Fruit fly (Drosophila melanogaster) whole organism, embryonic: ENCODE data around the gene AMPdeam.

ENCODE experiments used
- Asciz ChIP-seq: fragments of 200-800 bp; sonication (Bioruptor generic); optimal IDR thresholded peaks from 2 replicates; lab custom pipeline; 2017; ENCODE audit warnings: missing biosample characterization, mild to moderate bottlenecking, missing genetic modification characterization, missing genetic modification reagents
- Bdp1 ChIP-seq: fragments of 200-800 bp; sonication (Bioruptor generic); optimal IDR thresholded peaks from 3 replicates; lab custom pipeline; 2016; ENCODE audit warnings: missing biosample characterization, missing genetic modification characterization
- CG10321 ChIP-seq: fragments of 200-800 bp; sonication (Bioruptor generic); IDR thresholded peaks from 2 replicates; pipeline ENCODE4 v1.3.6; 2022; ENCODE audit warnings: missing biosample characterization, missing genetic modification characterization
- CG10654 ChIP-seq: fragments of 200-800 bp; sonication (Bioruptor generic); optimal IDR thresholded peaks from 2 replicates; lab custom pipeline; 2016; ENCODE audit warnings: missing biosample characterization, missing genetic modification characterization
- CG11085 ChIP-seq: fragments of 200-800 bp; sonication (Bioruptor generic); IDR thresholded peaks from 2 replicates; pipeline ENCODE4 v1.3.6; 2022; ENCODE audit warnings: missing biosample characterization, missing genetic modification characterization
- CG12104 ChIP-seq: fragments of 200-800 bp; sonication (Bioruptor generic); optimal IDR thresholded peaks from 3 replicates; lab custom pipeline; 2016; ENCODE audit warnings: missing biosample characterization, missing genetic modification characterization
- CG12219 ChIP-seq: fragments of 200-800 bp; sonication (Bioruptor generic); optimal IDR thresholded peaks from 3 replicates; lab custom pipeline; 2018; ENCODE audit warnings: missing biosample characterization, mild to moderate bottlenecking, missing genetic modification characterization
- CG12391 ChIP-seq: fragments of 200-800 bp; sonication (Bioruptor generic); optimal IDR thresholded peaks from 3 replicates; lab custom pipeline; 2018; ENCODE audit warnings: missing biosample characterization, mild to moderate bottlenecking, missing genetic modification characterization, moderate library complexity
- CG12942 ChIP-seq: fragments of 200-800 bp; sonication (Bioruptor generic); optimal IDR thresholded peaks from 3 replicates; lab custom pipeline; 2016; ENCODE audit warnings: missing biosample characterization, missing genetic modification characterization
- CG13287 ChIP-seq: fragments of 200-800 bp; sonication (Bioruptor generic); IDR thresholded peaks from 2 replicates; pipeline ENCODE4 v1.3.6; 2022; ENCODE audit warnings: missing biosample characterization, missing genetic modification characterization; ENCODE audit not compliant: partially characterized antibody
- CG15696 ChIP-seq: fragments of 200-800 bp; sonication (Bioruptor generic); optimal IDR thresholded peaks from 2 replicates; lab custom pipeline; 2019; ENCODE audit warnings: missing biosample characterization, mild to moderate bottlenecking, missing genetic modification characterization, moderate library complexity
- CG18476 ChIP-seq: fragments of 200-800 bp; sonication (Bioruptor generic); optimal IDR thresholded peaks from 2 replicates; lab custom pipeline; 2016; ENCODE audit warnings: missing biosample characterization, mild to moderate bottlenecking, missing genetic modification characterization
- CG34376 ChIP-seq: fragments of 200-800 bp; sonication (Bioruptor generic); optimal IDR thresholded peaks from 2 replicates; lab custom pipeline; 2018; ENCODE audit warnings: missing biosample characterization, mild to moderate bottlenecking, missing genetic modification characterization
- CG4424 ChIP-seq: fragments of 200-800 bp; sonication (Bioruptor generic); optimal IDR thresholded peaks from 3 replicates; lab custom pipeline; 2016; ENCODE audit warnings: missing biosample characterization, missing genetic modification characterization
- CG7745 ChIP-seq: fragments of 200-800 bp; sonication (Bioruptor generic); optimal IDR thresholded peaks from 2 replicates; lab custom pipeline; 2018; ENCODE audit warnings: missing biosample characterization, mild to moderate bottlenecking, missing genetic modification characterization, moderate library complexity
- CG8281 ChIP-seq: fragments of 200-800 bp; sonication (Bioruptor generic); optimal IDR thresholded peaks from 2 replicates; lab custom pipeline; 2018; ENCODE audit warnings: missing biosample characterization, mild to moderate bottlenecking, missing genetic modification characterization, moderate library complexity
- CG9437 ChIP-seq: fragments of 200-800 bp; sonication (Bioruptor generic); optimal IDR thresholded peaks from 2 replicates; lab custom pipeline; 2018; ENCODE audit warnings: missing biosample characterization, mild to moderate bottlenecking, missing genetic modification characterization
- CoRest ChIP-seq: fragments of 200-800 bp; sonication (Bioruptor generic); optimal IDR thresholded peaks from 3 replicates; lab custom pipeline; 2018; ENCODE audit warnings: missing biosample characterization, mild to moderate bottlenecking, missing genetic modification characterization, moderate library complexity
- CrebB ChIP-seq: fragments of 200-800 bp; sonication (Bioruptor generic); optimal IDR thresholded peaks from 3 replicates; lab custom pipeline; 2018; ENCODE audit warnings: missing biosample characterization, mild to moderate bottlenecking, missing genetic modification characterization
- E2f2 ChIP-seq: fragments of 200-800 bp; sonication (Bioruptor generic); IDR thresholded peaks from 2 replicates; pipeline ENCODE4 v1.3.6; 2022; ENCODE audit warnings: missing biosample characterization, missing genetic modification characterization
- Ets97D ChIP-seq: fragments of 200-800 bp; sonication (Bioruptor generic); optimal IDR thresholded peaks from 3 replicates; lab custom pipeline; 2016; ENCODE audit warnings: missing biosample characterization, missing genetic modification characterization
- Fer1 ChIP-seq: fragments of 200-800 bp; sonication (Bioruptor generic); optimal IDR thresholded peaks from 2 replicates; lab custom pipeline; 2017; ENCODE audit warnings: missing biosample characterization, mild to moderate bottlenecking, missing genetic modification characterization
- HLHmδ ChIP-seq: fragments of 200-800 bp; sonication (Bioruptor generic); optimal IDR thresholded peaks from 2 replicates; lab custom pipeline; 2018; ENCODE audit warnings: missing biosample characterization, mild to moderate bottlenecking, missing genetic modification characterization, moderate library complexity
- Myb ChIP-seq: fragments of 200-800 bp; sonication (Bioruptor generic); optimal IDR thresholded peaks from 2 replicates; lab custom pipeline; 2016; ENCODE audit warnings: missing biosample characterization, missing genetic modification characterization
- Neu2 ChIP-seq: fragments of 200-800 bp; sonication (Bioruptor generic); optimal IDR thresholded peaks from 3 replicates; lab custom pipeline; 2016; ENCODE audit warnings: missing biosample characterization, missing genetic modification characterization, borderline replicate concordance
- Rfx ChIP-seq: fragments of 200-800 bp; sonication (Bioruptor generic); IDR thresholded peaks from 2 replicates; pipeline ENCODE4 v1.3.6; 2022; ENCODE audit warnings: missing biosample characterization, missing genetic modification characterization
- Xrp1 ChIP-seq: fragments of 200-800 bp; sonication (Bioruptor generic); IDR thresholded peaks from 2 replicates; pipeline ENCODE4 v1.3.6; 2022; ENCODE audit warnings: missing biosample characterization, missing genetic modification characterization
- ap ChIP-seq: fragments of 200-800 bp; sonication (Bioruptor generic); IDR thresholded peaks from 2 replicates; pipeline ENCODE4 v1.3.6; 2022; ENCODE audit warnings: missing biosample characterization, missing genetic modification characterization
- chn ChIP-seq: fragments of 200-800 bp; sonication (Bioruptor generic); optimal IDR thresholded peaks from 2 replicates; lab custom pipeline; 2016; ENCODE audit warnings: missing biosample characterization, missing genetic modification characterization
- dan ChIP-seq: fragments of 200-800 bp; sonication (Bioruptor generic); IDR thresholded peaks from 2 replicates; pipeline ENCODE4 v1.3.6; 2022; ENCODE audit warnings: missing biosample characterization, missing genetic modification characterization
- dysf ChIP-seq: fragments of 200-800 bp; sonication (Bioruptor generic); IDR thresholded peaks from 3 replicates; pipeline ENCODE4 v1.3.6; 2022; ENCODE audit warnings: missing biosample characterization, missing genetic modification characterization
- esg ChIP-seq: fragments of 200-800 bp; sonication (Bioruptor generic); conservative IDR thresholded peaks from 2 replicates; pipeline ENCODE4 v1.3.6; 2022; ENCODE audit warnings: missing biosample characterization, missing genetic modification characterization
- eve ChIP-seq, 2 experiments: fragments of >200 bp; optimal IDR thresholded peaks; 2 replicates each; lab custom pipeline; 2017; ENCODE audit warnings: missing biosample characterization in 2 of 2, missing genetic modification characterization in 2 of 2
- fd102C ChIP-seq: fragments of 200-800 bp; sonication (Bioruptor generic); optimal IDR thresholded peaks from 2 replicates; lab custom pipeline; 2018; ENCODE audit warnings: missing biosample characterization, mild to moderate bottlenecking, missing genetic modification characterization, moderate library complexity
- grau ChIP-seq: fragments of 200-800 bp; optimal IDR thresholded peaks from 3 replicates; lab custom pipeline; 2019; ENCODE audit warnings: missing biosample characterization, mild to moderate bottlenecking, missing genetic modification characterization, moderate library complexity
- h ChIP-seq: fragments of >200 bp; optimal IDR thresholded peaks from 2 replicates; lab custom pipeline; 2017
- hth ChIP-seq: fragments of >200 bp; optimal IDR thresholded peaks from 2 replicates; lab custom pipeline; 2017; ENCODE audit warnings: inconsistent platforms
- lilli ChIP-seq: fragments of 200-800 bp; sonication (Bioruptor generic); optimal IDR thresholded peaks from 3 replicates; lab custom pipeline; 2016; ENCODE audit warnings: missing biosample characterization, missing genetic modification characterization
- lmd ChIP-seq: fragments of 200-800 bp; sonication (Bioruptor generic); IDR thresholded peaks from 2 replicates; pipeline ENCODE4 v1.3.6; 2022; ENCODE audit warnings: missing biosample characterization, missing genetic modification characterization
- otp ChIP-seq: fragments of 200-800 bp; sonication (Bioruptor generic); IDR thresholded peaks from 3 replicates; pipeline ENCODE4, ENCODE4 v1.3.6; 2022; ENCODE audit warnings: missing biosample characterization, missing genetic modification characterization
- pfk ChIP-seq: fragments of 200-800 bp; sonication (Bioruptor generic); optimal IDR thresholded peaks from 2 replicates; lab custom pipeline; 2018; ENCODE audit warnings: missing biosample characterization, mild to moderate bottlenecking, missing genetic modification characterization, moderate library complexity
- pita ChIP-seq: fragments of 200-800 bp; sonication (Bioruptor generic); optimal IDR thresholded peaks from 2 replicates; lab custom pipeline; 2017; ENCODE audit warnings: missing biosample characterization, mild to moderate bottlenecking, missing genetic modification characterization
- pum ChIP-seq: fragments of 200-800 bp; sonication (Bioruptor generic); optimal IDR thresholded peaks from 2 replicates; lab custom pipeline; 2016; ENCODE audit warnings: missing biosample characterization, missing genetic modification characterization
- run ChIP-seq: fragments of 200-800 bp; sonication (Bioruptor generic); optimal IDR thresholded peaks from 3 replicates; lab custom pipeline; 2018; ENCODE audit warnings: missing biosample characterization, mild to moderate bottlenecking, missing genetic modification characterization
- sens-2 ChIP-seq: fragments of 200-800 bp; sonication (Bioruptor generic); IDR thresholded peaks from 2 replicates; pipeline ENCODE4 v1.3.6; 2022; ENCODE audit warnings: missing biosample characterization, missing genetic modification characterization
- seq ChIP-seq: fragments of 200-800 bp; sonication (Bioruptor generic); IDR thresholded peaks from 2 replicates; pipeline ENCODE4 v1.3.6; 2022; ENCODE audit warnings: missing biosample characterization, missing genetic modification characterization
- sna ChIP-seq: fragments of 200-800 bp; sonication (Bioruptor generic); IDR thresholded peaks from 2 replicates; pipeline ENCODE4 v1.3.6; 2022; ENCODE audit warnings: missing biosample characterization, missing genetic modification characterization; ENCODE audit not compliant: partially characterized antibody
- sr ChIP-seq: fragments of 200-800 bp; sonication (Bioruptor generic); IDR thresholded peaks from 3 replicates; pipeline ENCODE4 v1.3.6; 2022; ENCODE audit warnings: missing biosample characterization, missing genetic modification characterization
- stwl ChIP-seq: fragments of 200-800 bp; sonication (Bioruptor generic); optimal IDR thresholded peaks from 3 replicates; lab custom pipeline; 2018; ENCODE audit warnings: missing biosample characterization, mild to moderate bottlenecking, missing genetic modification characterization, moderate library complexity
- usp ChIP-seq: fragments of >200 bp; optimal IDR thresholded peaks from 2 replicates; lab custom pipeline; 2017; ENCODE audit warnings: missing biosample characterization, missing genetic modification characterization
- zfh1 ChIP-seq: fragments of 200-800 bp; sonication (Bioruptor generic); IDR thresholded peaks from 3 replicates; pipeline ENCODE4 v1.3.6; 2022; ENCODE audit warnings: missing biosample characterization, missing genetic modification characterization

The AMPdeam gene

dm6 chrX:13820310-13821038, 25.2 kb downstream of the AMPdeam start (continued):
- TF ChIP-seq lilli (GFP tag; lab: Kevin White, UChicago) (peak; percentile 35), eve (GFP tag; optimal IDR thresholded peaks at IDR 0.05; lab: Kevin White, UChicago) (no peak), sens-2 (no peak), Myb (GFP tag; lab: Kevin White, UChicago) (no peak), CG4424 (GFP tag; lab: Kevin White, UChicago) (no peak), pum (GFP tag; lab: Kevin White, UChicago) (no peak), grau (tag; lab: Kevin White, UChicago) (peak; percentile 14), Bdp1 (GFP tag; lab: Kevin White, UChicago) (no peak), otp (GFP tag; lab: Robert Waterston, UW) (peak; percentile 33; the same call in 1 of the 3 replicates), usp (GFP tag; lab: Kevin White, UChicago) (no peak), chn (GFP tag; lab: Kevin White, UChicago) (no peak), lmd (no peak), CG10321 (GFP tag; lab: Robert Waterston, UW) (no peak), ap (no peak), zfh1 (GFP tag; lab: Robert Waterston, UW) (no peak), pita (GFP tag; lab: Kevin White, UChicago) (no peak), Neu2 (GFP tag; lab: Kevin White, UChicago) (no peak), seq (GFP tag; lab: Robert Waterston, UW) (no peak), CG7745 (tag; lab: Kevin White, UChicago) (no peak), fd102C (GFP tag; lab: Kevin White, UChicago) (no peak), CG12942 (GFP tag; lab: Kevin White, UChicago) (no peak), CG9437 (GFP tag; lab: Kevin White, UChicago) (peak; percentile 27), CoRest (tag; lab: Kevin White, UChicago) (peak; percentile 39), HLHmδ (GFP tag; lab: Kevin White, UChicago) (no peak), pfk (no peak), stwl (no peak), Asciz (peak; percentile 46), sr (GFP tag; lab: Robert Waterston, UW) (0 out of 3 replicates have a peak, but pooled peaks have one; percentile 33), sna (GFP tag; lab: Robert Waterston, UW) (no peak), CrebB (tag; lab: Kevin White, UChicago) (no peak), Ets97D (GFP tag; lab: Kevin White, UChicago) (no peak), CG15696 (no peak), CG10654 (GFP tag; lab: Kevin White, UChicago) (no peak), CG8281 (tag; lab: Kevin White, UChicago) (no peak), CG11085 (no peak), run (no peak), CG13287 (GFP tag; lab: Robert Waterston, UW) (no peak), CG18476 (GFP tag; lab: Kevin White, UChicago) (peak; percentile 15), E2f2 (GFP tag; lab: Robert Waterston, UW) (no peak), dysf (GFP tag; lab: Robert Waterston, UW) (0 out of 3 replicates have a peak, but pooled peaks have one; percentile 25), CG12219 (GFP tag; lab: Kevin White, UChicago) (no peak), Fer1 (GFP tag; lab: Kevin White, UChicago) (peak; percentile 30), dan (no peak), CG12104 (GFP tag; lab: Kevin White, UChicago) (peak; percentile 33), CG12391 (no peak), Xrp1 (no peak; the same call in 1 of the 2 replicates), Rfx (GFP tag; lab: Robert Waterston, UW) (peak; percentile 7; the same call in 1 of the 2 replicates), hth (no peak), esg (GFP tag; lab: Robert Waterston, UW) (no peak), CG34376 (GFP tag; lab: Kevin White, UChicago) (no peak), h (lab: Kevin White, UChicago) (no peak)
